Worm (Caenorhabditis elegans) whole organism, L1 larva: Measurements from ENCODE around the gene C27C12.1.

ENCODE experiments used
- ama-1 ChIP-seq: fragments of 150-350 bp; optimal IDR thresholded peaks from 2 replicates; lab custom pipeline; 2014
- zag-1 ChIP-seq: fragments of 150-350 bp; optimal IDR thresholded peaks from 2 replicates; lab custom pipeline; 2014; ENCODE audit warnings: missing biosample characterization, missing genetic modification characterization

DNA sequence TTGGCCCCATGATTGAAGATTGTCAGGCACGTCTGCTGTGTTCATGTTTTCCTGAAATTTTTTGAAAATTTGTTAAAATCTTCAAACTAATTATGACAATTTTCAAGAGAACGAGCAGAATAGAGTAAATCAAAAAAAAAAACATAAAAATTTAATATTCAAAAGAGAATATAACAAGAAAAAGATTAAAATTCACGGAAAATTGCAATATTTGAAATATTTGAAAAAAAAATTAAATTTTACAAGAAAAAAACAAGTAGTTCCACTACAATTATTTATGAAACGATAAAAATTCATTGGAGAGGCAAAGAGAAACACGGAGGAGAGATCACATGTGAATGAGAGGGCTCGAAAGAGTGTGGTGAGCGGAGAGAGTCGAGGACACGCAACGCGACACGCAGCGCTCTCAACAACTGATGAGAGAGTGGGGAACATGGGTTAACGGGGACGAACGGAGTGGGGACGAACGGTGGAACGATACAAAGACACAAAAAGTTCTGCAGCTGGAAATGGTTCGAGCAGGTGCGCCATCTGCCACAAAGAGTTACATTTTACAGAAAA, 29.0 kb downstream of the C27C12.1 start, which contains the start of gene mbk-1:
- TF ChIP-seq zag-1 (tag; lab: Kevin White, UChicago) (no peak), ama-1 (no peak)
